ENCODE assay signal across 1 worm cellular context in the genomic region with DNA sequence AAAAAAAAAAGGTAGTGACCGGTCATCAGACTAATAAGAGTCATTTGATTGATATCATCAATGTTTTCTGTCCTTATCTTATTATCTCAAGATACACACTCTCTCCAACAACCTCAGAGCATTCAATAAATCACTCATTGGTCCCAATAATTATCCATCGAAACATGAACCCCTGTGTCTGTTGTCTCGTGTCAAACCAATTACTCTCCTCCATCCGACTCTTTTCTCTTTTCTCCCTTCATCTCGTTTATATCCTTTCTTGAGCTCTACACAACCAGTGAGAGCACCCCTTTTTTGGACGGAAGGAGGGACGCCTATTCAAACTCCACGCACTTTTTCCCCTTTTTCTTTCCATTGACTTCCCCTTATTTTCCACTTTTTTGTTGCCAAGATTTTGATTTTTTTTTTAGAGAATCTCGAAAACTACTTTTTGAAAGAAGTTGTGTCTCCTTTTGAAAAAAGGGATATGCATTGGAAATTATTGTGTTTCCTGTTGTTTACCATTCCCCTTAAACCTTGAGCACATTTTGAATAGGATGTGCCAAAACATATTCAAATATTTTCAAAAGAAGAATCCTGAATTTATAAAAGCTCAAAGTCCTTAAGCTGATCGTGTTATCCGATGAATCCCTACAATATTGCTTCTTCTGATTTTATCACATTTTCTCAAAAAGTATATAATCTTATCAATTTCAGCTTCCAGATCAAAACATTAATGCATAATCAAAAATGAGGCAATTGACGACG.
TF ChIP-seq lines count a peak whose summit lies in the region.

Gene pxd-1 (plus strand): TSS at position 697 of the 747 bp plus-strand sequence.

TF ChIP-seq in whole organism, L1 larva, 84 proteins besides CTCF, POLR2A, EP300 and RAD21 (continued from another document):
- TF ChIP-seq lsy-2 (tag; optimal IDR thresholded peaks at IDR 0.05; lab: Kevin White, UChicago), result peak; percentile 4 to 37
- peak; percentile 12 for TF ChIP-seq irx-1 (tag; optimal IDR thresholded peaks at IDR 0.05; lab: Kevin White, UChicago)
- TF ChIP-seq lin-13 (GFP tag; optimal IDR thresholded peaks at IDR 0.05; lab: Kevin White, UChicago), result no peak
- no peak for TF ChIP-seq efl-1 (optimal IDR thresholded peaks at IDR 0.05; lab: Kevin White, UChicago)
- TF ChIP-seq efl-1 (GFP tag; optimal IDR thresholded peaks at IDR 0.05 in 1 of 2; lab: Kevin White, UChicago), result no peak
- no peak for TF ChIP-seq hlh-17 (GFP tag; optimal IDR thresholded peaks at IDR 0.05; lab: Kevin White, UChicago; ENCODE audit: borderline replicate concordance)
- TF ChIP-seq fkh-10 (GFP tag; optimal IDR thresholded peaks at IDR 0.05; lab: Kevin White, UChicago), result peak; percentile 56
- no peak for TF ChIP-seq ets-5 (GFP tag; IDR thresholded peaks at IDR 0.05; lab: Robert Waterston, UW)
- no peak for TF ChIP-seq ama-1 (optimal IDR thresholded peaks at IDR 0.05; lab: Kevin White, UChicago)
- TF ChIP-seq nhr-85 (tag; lab: Kevin White, UChicago), result peak; percentile 13
- no peak for TF ChIP-seq swsn-7 (tag; optimal IDR thresholded peaks at IDR 0.05; lab: Kevin White, UChicago)
- no peak for TF ChIP-seq nhr-47 (tag; optimal IDR thresholded peaks at IDR 0.05; lab: Kevin White, UChicago)
- TF ChIP-seq blmp-1 (tag; optimal IDR thresholded peaks at IDR 0.05; lab: Kevin White, UChicago), result no peak
- no peak for TF ChIP-seq nhr-12 (tag; optimal IDR thresholded peaks at IDR 0.05; lab: Kevin White, UChicago)
- no peak for TF ChIP-seq pax-3 (tag; optimal IDR thresholded peaks at IDR 0.05; lab: Kevin White, UChicago)
- no peak for TF ChIP-seq nhr-77 (tag; optimal IDR thresholded peaks at IDR 0.05; lab: Kevin White, UChicago)
- no peak for TF ChIP-seq C34B4.2 (tag; optimal IDR thresholded peaks at IDR 0.05; lab: Kevin White, UChicago)
- TF ChIP-seq elt-2 (tag; optimal IDR thresholded peaks at IDR 0.05; lab: Kevin White, UChicago), result no peak
- TF ChIP-seq sup-37 (GFP tag; optimal IDR thresholded peaks at IDR 0.05; lab: Kevin White, UChicago), result no peak
- no peak for TF ChIP-seq nhr-237 (tag; optimal IDR thresholded peaks at IDR 0.05; lab: Kevin White, UChicago)
- TF ChIP-seq pag-3 (tag; optimal IDR thresholded peaks at IDR 0.05; lab: Kevin White, UChicago; ENCODE audit: borderline replicate concordance, insufficient read depth), result no peak
- no peak for TF ChIP-seq ztf-11 (tag; optimal IDR thresholded peaks at IDR 0.05; lab: Kevin White, UChicago)
- no peak for TF ChIP-seq alr-1 (tag; optimal IDR thresholded peaks at IDR 0.05; lab: Kevin White, UChicago; ENCODE audit: borderline replicate concordance)
- peak; percentile 55 for TF ChIP-seq nhr-71 (tag; optimal IDR thresholded peaks at IDR 0.05; lab: Kevin White, UChicago)
- TF ChIP-seq ztf-4 (tag; optimal IDR thresholded peaks at IDR 0.05; lab: Kevin White, UChicago), result no peak
- no peak for TF ChIP-seq mep-1 (tag; optimal IDR thresholded peaks at IDR 0.05; lab: Kevin White, UChicago)
